Worm (Caenorhabditis elegans) whole organism, L4 larva: ENCODE data around the gene T01H3.5.

Source experiments
- D1046.2 ChIP-seq: fragments of 200-800 bp; sonication (Bioruptor generic); IDR thresholded peaks from 2 replicates; pipeline ENCODE4 v1.3.6; 2022; ENCODE audit warnings: missing genetic modification characterization, missing compliant biosample characterization
- F10B5.3 ChIP-seq: sonication (generic microtip); optimal IDR thresholded peaks from 2 replicates; lab custom pipeline; 2016; ENCODE audit warnings: mild to moderate bottlenecking, missing genetic modification characterization, missing compliant biosample characterization
- R02D3.7 ChIP-seq: fragments of 150-350 bp; sonication (generic microtip); optimal IDR thresholded peaks from 3 replicates; lab custom pipeline; 2014; ENCODE audit warnings: missing biosample characterization, missing genetic modification characterization
- T26A8.4 ChIP-seq: fragments of 200-800 bp; sonication (Bioruptor generic); IDR thresholded peaks from 2 replicates; pipeline ENCODE4 v1.3.6; 2022; ENCODE audit warnings: missing genetic modification characterization, missing compliant biosample characterization
- Y105C5A.15 ChIP-seq: fragments of 200-800 bp; sonication (Bioruptor generic); IDR thresholded peaks from 2 replicates; pipeline ENCODE4 v1.3.6; 2022; ENCODE audit warnings: missing genetic modification characterization, missing compliant biosample characterization
- Y48G9A.11 ChIP-seq: fragments of 200-800 bp; sonication (Bioruptor generic); IDR thresholded peaks from 2 replicates; pipeline ENCODE4 v1.3.6; 2022; ENCODE audit warnings: missing genetic modification reagents, missing genetic modification characterization, missing compliant biosample characterization
- ZK337.2 ChIP-seq: fragments of 200-800 bp; sonication (Bioruptor generic); IDR thresholded peaks from 2 replicates; pipeline ENCODE4 v1.3.6; 2022; ENCODE audit warnings: missing genetic modification reagents, missing genetic modification characterization, missing compliant biosample characterization
- ceh-28 ChIP-seq: fragments of 150-350 bp; optimal IDR thresholded peaks from 2 replicates; lab custom pipeline; 2014; ENCODE audit warnings: missing biosample characterization, missing genetic modification reagents, missing genetic modification characterization
- ceh-62 ChIP-seq: sonication (generic microtip); optimal IDR thresholded peaks from 2 replicates; lab custom pipeline; 2017; ENCODE audit warnings: missing biosample characterization, missing genetic modification characterization
- ceh-82 ChIP-seq: sonication (generic microtip); optimal IDR thresholded peaks from 2 replicates; lab custom pipeline; 2017; ENCODE audit warnings: missing biosample characterization, missing genetic modification characterization
- cey-2 ChIP-seq: sonication (generic microtip); optimal IDR thresholded peaks from 3 replicates; lab custom pipeline; 2017; ENCODE audit warnings: missing genetic modification characterization, mild to moderate bottlenecking, missing compliant biosample characterization, antibody characterized with exemption, borderline replicate concordance; ENCODE audit not compliant: insufficient read depth
- ctbp-1 ChIP-seq: fragments of 200-800 bp; sonication (Bioruptor generic); IDR thresholded peaks from 2 replicates; pipeline ENCODE4 v1.3.6; 2022; ENCODE audit warnings: missing genetic modification reagents, missing genetic modification characterization, missing compliant biosample characterization
- daf-12 ChIP-seq: fragments of 150-350 bp; optimal IDR thresholded peaks from 2 replicates; lab custom pipeline; 2014; ENCODE audit warnings: missing biosample characterization, missing genetic modification reagents, missing genetic modification characterization
- daf-19 ChIP-seq: fragments of 200-800 bp; sonication (Bioruptor generic); conservative IDR thresholded peaks from 2 replicates; pipeline ENCODE4 v1.3.6; 2022; ENCODE audit warnings: missing genetic modification characterization, missing compliant biosample characterization
- dmd-6 ChIP-seq: fragments of 200-800 bp; sonication (Bioruptor generic); IDR thresholded peaks from 2 replicates; pipeline ENCODE4 v1.3.6; 2022; ENCODE audit warnings: missing genetic modification reagents, missing genetic modification characterization, missing compliant biosample characterization
- dmd-8 ChIP-seq: fragments of 200-800 bp; sonication (Bioruptor generic); IDR thresholded peaks from 2 replicates; pipeline ENCODE4 v1.3.6; 2022; ENCODE audit warnings: missing genetic modification characterization, missing compliant biosample characterization
- dpl-1 ChIP-seq: fragments of 150-350 bp; optimal IDR thresholded peaks from 2 replicates; lab custom pipeline; 2014; ENCODE audit warnings: missing biosample characterization, missing genetic modification reagents, missing genetic modification characterization
- duxl-1 ChIP-seq: sonication (generic microtip); optimal IDR thresholded peaks from 2 replicates; lab custom pipeline; 2016; ENCODE audit warnings: mild to moderate bottlenecking, missing genetic modification characterization, moderate library complexity, missing compliant biosample characterization; ENCODE audit not compliant: poor library complexity
- gei-8 ChIP-seq: fragments of 200-800 bp; sonication (Bioruptor generic); optimal IDR thresholded peaks from 2 replicates; lab custom pipeline; 2018; ENCODE audit warnings: mild to moderate bottlenecking, missing genetic modification characterization, missing compliant biosample characterization
- hlh-11 ChIP-seq: fragments of 200-800 bp; sonication (Bioruptor generic); optimal IDR thresholded peaks from 2 replicates; lab custom pipeline; 2018; ENCODE audit warnings: mild to moderate bottlenecking, missing genetic modification characterization, missing compliant biosample characterization
- hlh-30 ChIP-seq: sonication (generic microtip); optimal IDR thresholded peaks from 2 replicates; lab custom pipeline; 2017; ENCODE audit warnings: antibody characterized with exemption, mild to moderate bottlenecking, missing genetic modification characterization, missing compliant biosample characterization; ENCODE audit not compliant: insufficient read depth
- hmg-1.1 ChIP-seq: fragments of 200-800 bp; sonication (Bioruptor generic); IDR thresholded peaks from 2 replicates; pipeline ENCODE4 v1.3.6; 2022; ENCODE audit warnings: missing genetic modification reagents, missing genetic modification characterization, missing compliant biosample characterization
- jun-1 ChIP-seq: fragments of 150-350 bp; optimal IDR thresholded peaks from 2 replicates; lab custom pipeline; 2014; ENCODE audit warnings: missing biosample characterization, missing genetic modification reagents, missing genetic modification characterization
- lim-7 ChIP-seq: fragments of 200-800 bp; sonication (Bioruptor generic); IDR thresholded peaks from 2 replicates; pipeline ENCODE4 v1.3.6; 2022; ENCODE audit warnings: missing genetic modification characterization, missing compliant biosample characterization
- lin-13 ChIP-seq: fragments of 150-350 bp; optimal IDR thresholded peaks from 2 replicates; lab custom pipeline; 2014; ENCODE audit warnings: missing biosample characterization, missing genetic modification reagents, missing genetic modification characterization
- lir-3 ChIP-seq: sonication (generic microtip); optimal IDR thresholded peaks from 2 replicates; lab custom pipeline; 2016; ENCODE audit warnings: mild to moderate bottlenecking, missing genetic modification characterization, missing compliant biosample characterization
- madf-5 ChIP-seq, 2 experiments: fragments of 200-800 bp; sonication (Bioruptor generic); IDR thresholded peaks; 2 replicates each; pipeline ENCODE4 v1.3.6; 2022; ENCODE audit warnings: missing compliant biosample characterization in 2 of 2, missing genetic modification characterization in 2 of 2
- madf-9 ChIP-seq: fragments of 200-800 bp; sonication (Bioruptor generic); conservative IDR thresholded peaks from 2 replicates; pipeline ENCODE4 v1.3.6; 2022; ENCODE audit warnings: missing genetic modification reagents, missing genetic modification characterization, missing compliant biosample characterization
- mdt-29 ChIP-seq: fragments of 200-800 bp; sonication (Bioruptor generic); IDR thresholded peaks from 2 replicates; pipeline ENCODE4 v1.3.6; 2022; ENCODE audit warnings: missing genetic modification reagents, missing genetic modification characterization, missing compliant biosample characterization
- mep-1 ChIP-seq: fragments of 150-350 bp; sonication (generic microtip); optimal IDR thresholded peaks from 3 replicates; lab custom pipeline; 2014; ENCODE audit warnings: missing biosample characterization, missing genetic modification characterization
- mes-2 ChIP-seq: sonication (generic microtip); optimal IDR thresholded peaks from 2 replicates; lab custom pipeline; 2016; ENCODE audit warnings: missing genotype, mild to moderate bottlenecking, missing genetic modification characterization, missing compliant biosample characterization; ENCODE audit not compliant: poor library complexity, severe bottlenecking
- mxl-3 ChIP-seq: fragments of 200-800 bp; sonication (Bioruptor generic); optimal IDR thresholded peaks from 2 replicates; lab custom pipeline; 2018; ENCODE audit warnings: mild to moderate bottlenecking, missing genetic modification characterization, missing compliant biosample characterization
- nhr-11 ChIP-seq: fragments of 150-350 bp; optimal IDR thresholded peaks from 2 replicates; lab custom pipeline; 2014; ENCODE audit warnings: missing biosample characterization, missing genetic modification characterization
- nhr-111 ChIP-seq: fragments of 200-800 bp; sonication (Bioruptor generic); optimal IDR thresholded peaks from 2 replicates; lab custom pipeline; 2018; ENCODE audit warnings: mild to moderate bottlenecking, missing genetic modification characterization, missing compliant biosample characterization
- nhr-28 ChIP-seq: fragments of 150-350 bp; optimal IDR thresholded peaks from 2 replicates; lab custom pipeline; 2014; ENCODE audit warnings: missing biosample characterization, missing genetic modification characterization
- nhr-48 ChIP-seq: sonication (generic microtip); optimal IDR thresholded peaks from 2 replicates; lab custom pipeline; 2016; ENCODE audit warnings: mild to moderate bottlenecking, missing genetic modification characterization, missing compliant biosample characterization
- nhr-6 ChIP-seq: fragments of 150-350 bp; optimal IDR thresholded peaks from 2 replicates; lab custom pipeline; 2014; ENCODE audit warnings: missing biosample characterization, missing genetic modification characterization
- nhr-76 ChIP-seq: fragments of 150-350 bp; optimal IDR thresholded peaks from 2 replicates; lab custom pipeline; 2014; ENCODE audit warnings: missing biosample characterization, missing genetic modification characterization
- pha-4 ChIP-seq, 2 experiments: fragments of 150-350 bp in 1 of 2; fragments of 200-800 bp in 1 of 2; sonication (Bioruptor generic) in 1 of 2; IDR thresholded peaks in 1 of 2; optimal IDR thresholded peaks in 1 of 2; 2 replicates each; pipeline versions ENCODE4 v1.3.6 to Lab custom; 2014 to 2022; ENCODE audit warnings: missing genetic modification characterization in 2 of 2, missing genetic modification reagents in 2 of 2, missing biosample characterization in 1 of 2, missing compliant biosample characterization in 1 of 2
- rbr-2 ChIP-seq: sonication (generic microtip); optimal IDR thresholded peaks from 2 replicates; lab custom pipeline; 2016; ENCODE audit warnings: missing genotype, missing genetic modification characterization, missing compliant biosample characterization
- saeg-2 ChIP-seq: fragments of 200-800 bp; sonication (Bioruptor generic); IDR thresholded peaks from 2 replicates; pipeline ENCODE4 v1.3.6; 2022; ENCODE audit warnings: missing genetic modification reagents, missing genetic modification characterization, missing compliant biosample characterization
- sdz-12 ChIP-seq: fragments of 200-800 bp; sonication (Bioruptor generic); optimal IDR thresholded peaks from 2 replicates; lab custom pipeline; 2018; ENCODE audit warnings: mild to moderate bottlenecking, missing genetic modification characterization, missing compliant biosample characterization
- snpc-4 ChIP-seq: fragments of 150-350 bp; optimal IDR thresholded peaks from 2 replicates; lab custom pipeline; 2014; ENCODE audit warnings: missing biosample characterization, missing genetic modification characterization
- spr-3 ChIP-seq: fragments of 200-800 bp; sonication (Bioruptor generic); optimal IDR thresholded peaks from 2 replicates; lab custom pipeline; 2018; ENCODE audit warnings: mild to moderate bottlenecking, missing genetic modification characterization, missing compliant biosample characterization
- tra-1 ChIP-seq: fragments of 200-800 bp; sonication (Bioruptor generic); IDR thresholded peaks from 2 replicates; pipeline ENCODE4 v1.3.6; 2022; ENCODE audit warnings: missing genetic modification reagents, missing genetic modification characterization, missing compliant biosample characterization
- unc-39 ChIP-seq: sonication (generic microtip); optimal IDR thresholded peaks from 2 replicates; lab custom pipeline; 2017; ENCODE audit warnings: missing biosample characterization, missing genetic modification characterization
- zag-1 ChIP-seq: fragments of 150-350 bp; optimal IDR thresholded peaks from 2 replicates; lab custom pipeline; 2014; ENCODE audit warnings: missing biosample characterization, missing genetic modification characterization
- zfp-2 ChIP-seq: sonication (generic microtip); optimal IDR thresholded peaks from 2 replicates; lab custom pipeline; 2016; ENCODE audit warnings: mild to moderate bottlenecking, missing genetic modification characterization, missing compliant biosample characterization
- zfp-3 ChIP-seq: fragments of 200-800 bp; sonication (Bioruptor generic); conservative IDR thresholded peaks from 2 replicates; pipeline ENCODE4 v1.3.6; 2022; ENCODE audit warnings: missing genetic modification reagents, missing genetic modification characterization, missing compliant biosample characterization
- zip-11 ChIP-seq: fragments of 200-800 bp; sonication (Bioruptor generic); IDR thresholded peaks from 2 replicates; pipeline ENCODE4 v1.3.6; 2022; ENCODE audit warnings: missing genetic modification characterization, missing compliant biosample characterization
- ztf-11 ChIP-seq: fragments of 150-350 bp; optimal IDR thresholded peaks from 2 replicates; lab custom pipeline; 2014; ENCODE audit warnings: missing biosample characterization, missing genetic modification characterization

T01H3.5 gene

DNA sequence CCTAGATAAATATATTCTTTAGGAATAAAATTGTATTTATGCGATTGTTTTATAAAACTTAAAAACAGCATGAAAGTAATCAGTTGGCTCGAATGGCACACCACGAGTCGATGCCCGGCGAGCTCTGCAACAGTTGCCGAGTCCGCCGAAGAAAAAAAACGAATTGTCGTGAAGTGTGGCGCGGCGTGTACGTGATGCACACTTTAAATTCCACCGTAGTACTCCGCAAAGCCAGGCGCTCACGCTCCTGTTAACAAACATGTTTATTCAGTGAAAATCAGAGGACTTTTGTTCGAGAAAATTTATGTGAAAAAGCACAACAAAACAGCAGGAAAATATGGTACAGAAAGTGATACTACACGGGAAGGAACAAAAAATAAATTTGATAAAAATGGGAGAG lies 8.8 kb upstream of the T01H3.5 start (continued):
- no peak for TF ChIP-seq gei-8 (GFP tag; lab: Kevin White, UChicago)
- TF ChIP-seq T26A8.4 (GFP tag; lab: Robert Waterston, UW) = no peak
- peak; percentile 46 for TF ChIP-seq mep-1
- no peak for TF ChIP-seq zfp-3
- no peak for TF ChIP-seq jun-1 (tag; lab: Kevin White, UChicago)
- no peak for TF ChIP-seq zag-1
- TF ChIP-seq dmd-6 (GFP tag; lab: Robert Waterston, UW) = peak; percentile 27; the same call in 1 of the 2 replicates
- no peak for TF ChIP-seq sdz-12 (GFP tag; lab: Kevin White, UChicago)
- no peak for TF ChIP-seq cey-2
- TF ChIP-seq spr-3 (GFP tag; lab: Kevin White, UChicago) = no peak
- TF ChIP-seq hmg-1.1 = peak; percentile 57; the same call in 1 of the 2 replicates
- peak; percentile 1 for TF ChIP-seq nhr-11 (tag; lab: Kevin White, UChicago)
- TF ChIP-seq mxl-3 (GFP tag; lab: Kevin White, UChicago) = no peak
- no peak for TF ChIP-seq mdt-29 (GFP tag; lab: Robert Waterston, UW)
- peak; percentile 21 for TF ChIP-seq nhr-28 (tag; lab: Kevin White, UChicago)
- TF ChIP-seq F10B5.3 = no peak
- TF ChIP-seq ZK337.2 = no peak
- TF ChIP-seq zfp-2 (tag; lab: Kevin White, UChicago) = no peak
- no peak for TF ChIP-seq Y105C5A.15 (GFP tag; lab: Robert Waterston, UW)
- no peak for TF ChIP-seq madf-9 (GFP tag; lab: Robert Waterston, UW)
- TF ChIP-seq nhr-76 (tag; lab: Kevin White, UChicago) = no peak
- TF ChIP-seq madf-5 (GFP tag; IDR thresholded peaks at IDR 0.05; lab: Robert Waterston, UW) = no peak
- TF ChIP-seq daf-12 (tag; lab: Kevin White, UChicago) = no peak
- TF ChIP-seq zip-11 (GFP tag; lab: Robert Waterston, UW) = no peak
- TF ChIP-seq unc-39 (tag; lab: Kevin White, UChicago) = no peak
- peak; percentile 54 for TF ChIP-seq mes-2 (tag; lab: Kevin White, UChicago)
- peak; percentile 71 for TF ChIP-seq hlh-30
- TF ChIP-seq D1046.2 (GFP tag; lab: Robert Waterston, UW) = no peak
- no peak for TF ChIP-seq ceh-82 (tag; lab: Kevin White, UChicago)
- TF ChIP-seq Y48G9A.11 (GFP tag; lab: Robert Waterston, UW) = no peak
- TF ChIP-seq pha-4 (GFP tag; IDR thresholded peaks at IDR 0.05; lab: Robert Waterston, UW) = no peak
- TF ChIP-seq pha-4 (tag; optimal IDR thresholded peaks at IDR 0.05; lab: Kevin White, UChicago) = no peak
- peak; percentile 43 for TF ChIP-seq dpl-1 (GFP tag; lab: Kevin White, UChicago)
- no peak for TF ChIP-seq duxl-1 (tag; lab: Kevin White, UChicago)
- no peak for TF ChIP-seq lim-7
- no peak for TF ChIP-seq nhr-111 (GFP tag; lab: Kevin White, UChicago)
- TF ChIP-seq nhr-48 = no peak
- TF ChIP-seq ceh-28 (tag; lab: Kevin White, UChicago) = no peak
- TF ChIP-seq rbr-2 (tag; lab: Kevin White, UChicago) = peak; percentile 25
- TF ChIP-seq lin-13 (GFP tag; lab: Kevin White, UChicago) = peak; percentile 20
- TF ChIP-seq hlh-11 (tag; lab: Kevin White, UChicago) = peak; percentile 22
- no peak for TF ChIP-seq daf-19 (GFP tag; lab: Robert Waterston, UW)
- TF ChIP-seq dmd-8 = no peak
- peak; percentile 35 for TF ChIP-seq nhr-6
- no peak for TF ChIP-seq lir-3 (tag; lab: Kevin White, UChicago)
- no peak for TF ChIP-seq R02D3.7 (tag; lab: Kevin White, UChicago)
- TF ChIP-seq snpc-4 = no peak
- TF ChIP-seq tra-1 (GFP tag; lab: Robert Waterston, UW) = no peak
- TF ChIP-seq ztf-11 (tag; lab: Kevin White, UChicago) = no peak
- TF ChIP-seq saeg-2 (GFP tag; lab: Robert Waterston, UW) = no peak
- no peak for TF ChIP-seq ctbp-1 (GFP tag; lab: Robert Waterston, UW)
- no peak for TF ChIP-seq ceh-62 (tag; lab: Kevin White, UChicago)
